Worm (Caenorhabditis elegans): ENCODE measurements around the gene col-17.

- TF ChIP-seq nhr-28 (tag; optimal IDR thresholded peaks at IDR 0.05): no peak
- TF ChIP-seq ztf-11 (tag; optimal IDR thresholded peaks at IDR 0.05): no peak
- no peak for TF ChIP-seq flh-1 (GFP tag; optimal IDR thresholded peaks at IDR 0.05)
- TF ChIP-seq lin-13 (tag; optimal IDR thresholded peaks at IDR 0.05): no peak
- no peak for TF ChIP-seq ceh-39 (tag; optimal IDR thresholded peaks at IDR 0.05)
- TF ChIP-seq mls-2 (tag; optimal IDR thresholded peaks at IDR 0.05): no peak
- no peak for TF ChIP-seq pha-4 (tag; optimal IDR thresholded peaks at IDR 0.05)
- TF ChIP-seq unc-39 (tag; optimal IDR thresholded peaks at IDR 0.05): no peak
- TF ChIP-seq snpc-4 (tag; optimal IDR thresholded peaks at IDR 0.05): no peak
- no peak for TF ChIP-seq mep-1 (tag; optimal IDR thresholded peaks at IDR 0.05)
- no peak for TF ChIP-seq unc-62 (GFP tag; optimal IDR thresholded peaks at IDR 0.05)
- TF ChIP-seq hlh-1 (tag; optimal IDR thresholded peaks at IDR 0.05): no peak
- TF ChIP-seq mab-5 (tag; optimal IDR thresholded peaks at IDR 0.05): no peak
- TF ChIP-seq sptf-1 (tag; optimal IDR thresholded peaks at IDR 0.05): no peak
These were observed 25.2 kb upstream of the col-17 start, which contains the start of gene msp-33 for ce11 chrII:4892594-4892993.

Measured in whole organism, mixed stage, embryonic.